Worm (Caenorhabditis elegans): ENCODE results near the gene fbxa-26.

ce11 chrIII:1374355-1374807 is 32.1 kb upstream of the fbxa-26 start, which contains the start of gene Y82E9BR.20:
- TF ChIP-seq ztf-29 (GFP tag; IDR thresholded peaks at IDR 0.05) (no peak), tab-1 (GFP tag; IDR thresholded peaks at IDR 0.05) (no peak)
